Worm (Caenorhabditis elegans) whole organism, L4/young adult: Measurements from ENCODE around the gene srt-18.

Experiments used
- W03F9.2 ChIP-seq: fragments of 150-350 bp; optimal IDR thresholded peaks from 2 replicates; lab custom pipeline; 2014; ENCODE audit warnings: missing biosample characterization, missing genetic modification characterization
- dao-5 ChIP-seq: sonication (generic microtip); optimal IDR thresholded peaks from 2 replicates; lab custom pipeline; 2016; ENCODE audit warnings: missing genotype, missing genetic modification characterization, moderate library complexity, missing compliant biosample characterization
- him-1 ChIP-seq: sonication (generic microtip); optimal IDR thresholded peaks from 2 replicates; lab custom pipeline; 2016; ENCODE audit warnings: missing genotype, missing genetic modification reagents, missing genetic modification characterization, missing compliant biosample characterization

DNA sequence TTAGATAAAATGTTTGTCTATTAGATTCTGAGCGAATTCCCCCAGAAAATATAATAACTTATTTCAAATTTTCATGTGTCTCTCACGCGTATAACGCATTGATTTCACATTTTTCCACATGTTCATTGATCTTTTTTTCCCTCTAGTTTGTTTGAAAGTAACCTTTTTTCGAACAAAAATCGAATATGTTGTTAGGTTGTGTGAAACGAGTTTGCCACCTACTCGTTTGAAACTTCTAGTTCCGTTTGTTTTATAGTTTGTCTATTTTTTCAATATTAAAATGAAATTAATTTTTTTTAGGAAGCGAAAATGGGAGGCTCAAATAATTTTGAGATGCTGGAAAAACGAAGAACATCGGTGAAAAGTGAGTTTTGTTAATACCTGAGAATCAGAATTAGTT lies 14.8 kb upstream of the srt-18 start, which contains the start of gene C25E10.5:
- TF ChIP-seq W03F9.2 (tag; lab: Kevin White, UChicago) (no peak), him-1 (tag; lab: Kevin White, UChicago) (no peak), dao-5 (tag; lab: Kevin White, UChicago) (no peak)
